Worm (Caenorhabditis elegans) whole organism, young adult: ENCODE data around the gene wrm-1.

Experiments used
- B0035.1 ChIP-seq: sonication (generic microtip); optimal IDR thresholded peaks from 2 replicates; lab custom pipeline; 2016; ENCODE audit warnings: missing genetic modification characterization, mild to moderate bottlenecking, missing compliant biosample characterization, missing genotype, missing genetic modification reagents
- C17E4.6 ChIP-seq: fragments of 200-800 bp; sonication (Bioruptor generic); IDR thresholded peaks from 2 replicates; pipeline ENCODE4 v1.3.6; 2022; ENCODE audit warnings: missing genetic modification reagents, missing genetic modification characterization, missing compliant biosample characterization
- F33H1.4 ChIP-seq: fragments of 200-800 bp; sonication (Bioruptor generic); IDR thresholded peaks from 2 replicates; pipeline ENCODE4 v1.3.6; 2022; ENCODE audit warnings: missing genetic modification reagents, missing genetic modification characterization, missing compliant biosample characterization
- F55B11.4 ChIP-seq: sonication (generic microtip); optimal IDR thresholded peaks from 2 replicates; lab custom pipeline; 2016; ENCODE audit warnings: missing compliant biosample characterization, missing genetic modification characterization, borderline replicate concordance; ENCODE audit not compliant: insufficient read depth
- F57C9.4 ChIP-seq: sonication (generic microtip); optimal IDR thresholded peaks from 2 replicates; lab custom pipeline; 2017; ENCODE audit warnings: mild to moderate bottlenecking, missing genetic modification characterization, missing compliant biosample characterization
- K11D2.4 ChIP-seq: fragments of 200-800 bp; sonication (Bioruptor generic); IDR thresholded peaks from 2 replicates; pipeline ENCODE4 v1.3.6; 2022; ENCODE audit warnings: missing genetic modification reagents, missing genetic modification characterization, missing compliant biosample characterization
- Y53G8AR.9 ChIP-seq: fragments of 200-800 bp; sonication (Bioruptor generic); conservative IDR thresholded peaks from 2 replicates; pipeline ENCODE4 v1.3.6; 2022; ENCODE audit warnings: missing genetic modification reagents, missing genetic modification characterization, missing compliant biosample characterization
- ama-1 ChIP-seq, 3 experiments: fragments of 150-350 bp in 1 of 3; sonication (generic microtip) in 2 of 3; optimal IDR thresholded peaks; 2 replicates each; lab custom pipeline; 2014 to 2018; ENCODE audit warnings: missing biosample characterization in 2 of 3, missing genetic modification characterization in 2 of 3, missing genetic modification reagents in 2 of 3
- attf-5 ChIP-seq: fragments of 200-800 bp; sonication (Bioruptor generic); optimal IDR thresholded peaks from 2 replicates; lab custom pipeline; 2018; ENCODE audit warnings: mild to moderate bottlenecking, missing genetic modification characterization, missing compliant biosample characterization
- attf-6 ChIP-seq: fragments of 200-800 bp; sonication (Bioruptor generic); IDR thresholded peaks from 2 replicates; pipeline ENCODE4 v1.3.6; 2022; ENCODE audit warnings: missing genetic modification reagents, missing genetic modification characterization, missing compliant biosample characterization
- cebp-1 ChIP-seq, 2 experiments: fragments of 200-800 bp in 1 of 2; sonication (Bioruptor generic) in 1 of 2; sonication (generic microtip) in 1 of 2; IDR thresholded peaks in 1 of 2; optimal IDR thresholded peaks in 1 of 2; 2 replicates each; pipeline versions ENCODE4 v1.3.6 to Lab custom; 2017 to 2022; ENCODE audit warnings: missing compliant biosample characterization in 2 of 2, missing genetic modification characterization in 2 of 2, mild to moderate bottlenecking in 1 of 2, missing genetic modification reagents in 1 of 2, moderate library complexity in 1 of 2
- chd-7 ChIP-seq: sonication (generic microtip); optimal IDR thresholded peaks from 2 replicates; lab custom pipeline; 2016; ENCODE audit warnings: mild to moderate bottlenecking, missing genetic modification characterization, moderate library complexity, missing compliant biosample characterization
- die-1 ChIP-seq: sonication (generic microtip); optimal IDR thresholded peaks from 2 replicates; lab custom pipeline; 2016; ENCODE audit warnings: missing genotype, mild to moderate bottlenecking, missing genetic modification characterization, missing compliant biosample characterization
- dox-1 ChIP-seq: fragments of 200-800 bp; sonication (Bioruptor generic); IDR thresholded peaks from 2 replicates; pipeline ENCODE4 v1.3.6; 2022; ENCODE audit warnings: missing genetic modification reagents, missing genetic modification characterization, missing compliant biosample characterization
- egrh-3 ChIP-seq: fragments of 200-800 bp; sonication (Bioruptor generic); IDR thresholded peaks from 2 replicates; pipeline ENCODE4 v1.3.6; 2022; ENCODE audit warnings: missing genetic modification reagents, missing genetic modification characterization, missing compliant biosample characterization
- gei-17 ChIP-seq: fragments of 200-800 bp; sonication (Bioruptor generic); optimal IDR thresholded peaks from 2 replicates; lab custom pipeline; 2018; ENCODE audit warnings: mild to moderate bottlenecking, missing genetic modification characterization, missing compliant biosample characterization
- hsf-1 ChIP-seq: fragments of 200-800 bp; sonication (Bioruptor generic); IDR thresholded peaks from 2 replicates; pipeline ENCODE4 v1.3.6; 2022; ENCODE audit warnings: missing genetic modification reagents, missing genetic modification characterization, missing compliant biosample characterization
- let-526 ChIP-seq: fragments of 200-800 bp; sonication (Bioruptor generic); IDR thresholded peaks from 2 replicates; pipeline ENCODE4 v1.3.6; 2022; ENCODE audit warnings: missing genetic modification reagents, missing genetic modification characterization, missing compliant biosample characterization
- lin-40 ChIP-seq: sonication (generic microtip); optimal IDR thresholded peaks from 2 replicates; lab custom pipeline; 2016; ENCODE audit warnings: missing genetic modification characterization, mild to moderate bottlenecking, missing compliant biosample characterization, missing genotype, missing genetic modification reagents
- mel-28 ChIP-seq: sonication (generic microtip); optimal IDR thresholded peaks from 2 replicates; lab custom pipeline; 2016; ENCODE audit warnings: borderline replicate concordance, mild to moderate bottlenecking, missing genetic modification characterization, missing compliant biosample characterization
- nfya-1 ChIP-seq: sonication (generic microtip); optimal IDR thresholded peaks from 2 replicates; lab custom pipeline; 2017; ENCODE audit warnings: antibody characterized with exemption, missing compliant biosample characterization, missing genetic modification characterization, borderline replicate concordance; ENCODE audit not compliant: insufficient read depth
- nhr-120 ChIP-seq: fragments of 200-800 bp; sonication (Bioruptor generic); IDR thresholded peaks from 2 replicates; pipeline ENCODE4 v1.3.6; 2022; ENCODE audit warnings: missing genetic modification characterization, missing compliant biosample characterization
- nhr-27 ChIP-seq: fragments of 200-800 bp; sonication (Bioruptor generic); optimal IDR thresholded peaks from 2 replicates; lab custom pipeline; 2018; ENCODE audit warnings: mild to moderate bottlenecking, missing genetic modification characterization, moderate library complexity, missing compliant biosample characterization
- nhr-80 ChIP-seq: sonication (generic microtip); optimal IDR thresholded peaks from 2 replicates; lab custom pipeline; 2016; ENCODE audit warnings: missing genetic modification characterization, missing compliant biosample characterization
- nhr-90 ChIP-seq: sonication (generic microtip); optimal IDR thresholded peaks from 2 replicates; lab custom pipeline; 2016; ENCODE audit warnings: missing genotype, mild to moderate bottlenecking, missing genetic modification characterization, missing compliant biosample characterization
- pha-4 ChIP-seq: fragments of 150-350 bp; sonication (generic microtip); optimal IDR thresholded peaks from 2 replicates; lab custom pipeline; 2014; ENCODE audit warnings: missing biosample characterization, missing genetic modification reagents, missing genetic modification characterization
- rcor-1 ChIP-seq: fragments of 200-800 bp; sonication (Bioruptor generic); IDR thresholded peaks from 2 replicates; pipeline ENCODE4 v1.3.6; 2022; ENCODE audit warnings: missing genetic modification reagents, missing genetic modification characterization, missing compliant biosample characterization
- repo-1 ChIP-seq: sonication (generic microtip); optimal IDR thresholded peaks from 2 replicates; lab custom pipeline; 2017; ENCODE audit warnings: mild to moderate bottlenecking, missing genetic modification characterization, missing compliant biosample characterization
- rpc-1 ChIP-seq, 2 experiments: fragments of 150-350 bp in 1 of 2; sonication (generic microtip) in 1 of 2; optimal IDR thresholded peaks; 2 replicates each; lab custom pipeline; 2014 to 2018; ENCODE audit warnings: missing biosample characterization in 1 of 2, missing genetic modification characterization in 1 of 2, missing genetic modification reagents in 1 of 2, missing genotype in 1 of 2
- sdz-38 ChIP-seq: sonication (generic microtip); optimal IDR thresholded peaks from 2 replicates; lab custom pipeline; 2016; ENCODE audit warnings: missing genotype, missing genetic modification characterization, missing compliant biosample characterization
- sea-2 ChIP-seq: fragments of 200-800 bp; sonication (Bioruptor generic); IDR thresholded peaks from 2 replicates; pipeline ENCODE4 v1.3.6; 2022; ENCODE audit warnings: missing genetic modification characterization, missing compliant biosample characterization
- snpc-1.3 ChIP-seq: sonication (generic microtip); optimal IDR thresholded peaks from 2 replicates; lab custom pipeline; 2017; ENCODE audit warnings: missing genetic modification characterization, mild to moderate bottlenecking, missing compliant biosample characterization, antibody characterized with exemption, moderate library complexity, missing genotype, missing genetic modification reagents; ENCODE audit not compliant: insufficient read depth
- tlf-1 ChIP-seq: fragments of 200-800 bp; sonication (Bioruptor generic); optimal IDR thresholded peaks from 2 replicates; lab custom pipeline; 2018; ENCODE audit warnings: mild to moderate bottlenecking, missing genetic modification characterization, missing compliant biosample characterization
- zfh-2 ChIP-seq: fragments of 200-800 bp; sonication (Bioruptor generic); conservative IDR thresholded peaks from 2 replicates; pipeline ENCODE4 v1.3.6; 2022; ENCODE audit warnings: missing genetic modification reagents, missing genetic modification characterization, missing compliant biosample characterization
- ztf-22 ChIP-seq: fragments of 200-800 bp; sonication (Bioruptor generic); optimal IDR thresholded peaks from 2 replicates; lab custom pipeline; 2018; ENCODE audit warnings: mild to moderate bottlenecking, missing genetic modification characterization, moderate library complexity, missing compliant biosample characterization
- ztf-25 ChIP-seq: fragments of 200-800 bp; sonication (Bioruptor generic); IDR thresholded peaks from 2 replicates; pipeline ENCODE4 v1.3.6; 2022; ENCODE audit warnings: missing genetic modification reagents, missing genetic modification characterization, missing compliant biosample characterization
- ztf-3 ChIP-seq: fragments of 200-800 bp; sonication (Bioruptor generic); optimal IDR thresholded peaks from 2 replicates; lab custom pipeline; 2018; ENCODE audit warnings: mild to moderate bottlenecking, missing genetic modification characterization, missing compliant biosample characterization
- ztf-6 ChIP-seq: fragments of 200-800 bp; sonication (Bioruptor generic); IDR thresholded peaks from 2 replicates; pipeline ENCODE4 v1.3.6; 2022; ENCODE audit warnings: missing genetic modification reagents, missing genetic modification characterization, missing compliant biosample characterization

Gene wrm-1

DNA sequence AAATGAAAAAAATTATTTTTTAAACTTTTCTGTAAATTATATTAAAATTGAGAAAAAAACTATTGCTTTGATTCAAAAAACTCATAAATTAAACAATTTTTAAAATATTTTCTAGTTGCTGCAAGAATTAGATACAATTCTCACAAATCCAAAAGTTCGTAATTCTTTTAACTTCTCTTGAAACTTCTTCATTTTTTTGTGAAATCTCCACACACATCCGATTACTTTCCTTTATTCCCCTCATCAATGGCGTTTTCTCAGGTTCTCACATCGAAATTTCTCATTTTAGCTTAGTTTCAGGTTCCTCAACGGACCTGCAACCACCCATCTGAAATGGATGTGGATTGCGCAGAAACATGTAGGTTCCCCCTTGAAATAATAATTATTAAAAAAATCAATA, at the start of gene wrm-1:
Gene wrm-1, plus strand, starts transcription at position 301 of the 400 bp plus-strand sequence.
- TF ChIP-seq die-1 (tag; lab: Kevin White, UChicago) (no peak), nhr-120 (GFP tag; lab: Robert Waterston, UW) (no peak), F57C9.4 (no peak)

DNA sequence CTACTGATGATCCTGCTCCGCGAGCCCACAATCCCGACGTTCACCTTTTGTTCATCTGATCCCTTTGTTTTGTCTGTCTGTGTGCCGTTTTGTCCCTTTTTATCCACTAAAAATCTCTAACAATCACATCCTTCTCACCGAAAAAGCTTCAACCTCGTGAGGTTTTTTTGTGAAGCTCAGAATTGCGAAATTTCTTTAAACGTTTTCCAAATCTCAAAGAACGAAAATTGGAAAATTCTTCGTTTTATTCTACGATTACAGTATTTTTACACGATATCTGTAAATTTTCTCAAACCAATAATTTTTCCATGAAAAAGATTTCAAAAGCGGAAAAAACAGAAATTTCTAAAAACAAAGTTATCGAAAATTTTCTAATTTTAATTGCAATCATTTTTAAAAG, 48.5 kb upstream of the wrm-1 start:
- TF ChIP-seq K11D2.4 (GFP tag; lab: Robert Waterston, UW) = no peak
- TF ChIP-seq F33H1.4 (GFP tag; lab: Robert Waterston, UW) = no peak
- TF ChIP-seq cebp-1 (GFP tag; IDR thresholded peaks at IDR 0.05; lab: Robert Waterston, UW) = no peak
- TF ChIP-seq cebp-1 (tag; optimal IDR thresholded peaks at IDR 0.05; lab: Kevin White, UChicago) = peak; percentile 50
- no peak for TF ChIP-seq ztf-3 (GFP tag; lab: Kevin White, UChicago)

DNA sequence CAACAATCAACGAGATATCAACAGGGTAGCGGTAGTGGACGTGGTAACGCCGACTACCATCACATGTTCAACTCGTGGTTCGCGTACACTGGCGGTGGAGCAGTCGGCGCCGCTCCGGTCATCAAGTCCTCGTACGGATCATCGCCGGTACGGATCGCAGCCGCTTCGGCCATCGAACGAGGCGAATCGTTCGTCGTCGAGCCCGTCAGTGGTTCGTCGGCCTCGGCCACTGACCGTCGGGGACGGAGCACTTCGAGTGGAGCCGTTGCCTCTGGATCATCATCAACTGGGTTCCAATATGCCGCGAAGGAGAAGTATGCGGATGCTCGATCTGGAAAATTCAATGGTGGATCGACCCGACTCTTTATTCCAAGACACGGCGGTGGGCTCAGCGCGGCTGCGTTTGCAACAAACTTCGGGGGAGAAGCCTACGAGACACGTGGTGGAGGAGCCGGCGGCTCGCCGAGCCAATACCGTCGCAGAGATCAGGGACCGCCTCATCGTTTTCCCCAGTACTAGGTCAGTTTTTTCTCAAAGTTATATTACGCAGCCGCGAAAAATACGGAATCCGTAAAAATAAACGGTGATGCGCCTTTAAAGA, 47.2 kb upstream of the wrm-1 start:
- TF ChIP-seq nhr-90 (no peak), repo-1 (tag; lab: Kevin White, UChicago) (peak; percentile 15), egrh-3 (GFP tag; lab: Robert Waterston, UW) (peak; percentile 80; the same call in 1 of the 2 replicates), zfh-2 (GFP tag; lab: Robert Waterston, UW) (peak; percentile 91), snpc-1.3 (tag; lab: Kevin White, UChicago) (no peak)

DNA sequence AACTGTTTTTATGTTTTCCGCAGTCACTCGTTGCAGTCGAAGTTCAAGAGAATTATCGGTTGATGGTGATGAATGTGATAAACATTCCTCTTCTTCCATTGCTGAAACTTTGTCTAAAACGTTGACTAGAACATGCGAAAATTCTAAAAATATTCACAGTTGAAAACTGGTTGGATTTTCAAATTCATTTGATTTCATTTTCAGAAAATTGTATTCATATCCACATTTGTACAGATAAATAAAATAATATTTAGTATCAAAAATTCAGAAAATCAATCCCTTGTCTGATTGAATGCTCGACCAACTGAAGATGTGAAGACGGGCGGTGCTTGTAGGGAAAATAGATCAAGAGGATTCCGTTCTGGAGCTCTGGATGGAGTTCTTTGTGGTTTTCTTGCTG, 44.9 kb upstream of the wrm-1 start, which contains the start of gene F54E7.9:
Gene F54E7.9, minus strand, starts transcription at position 101 of the 400 bp plus-strand sequence.
- no peak for TF ChIP-seq hsf-1 (GFP tag; lab: Robert Waterston, UW)

DNA sequence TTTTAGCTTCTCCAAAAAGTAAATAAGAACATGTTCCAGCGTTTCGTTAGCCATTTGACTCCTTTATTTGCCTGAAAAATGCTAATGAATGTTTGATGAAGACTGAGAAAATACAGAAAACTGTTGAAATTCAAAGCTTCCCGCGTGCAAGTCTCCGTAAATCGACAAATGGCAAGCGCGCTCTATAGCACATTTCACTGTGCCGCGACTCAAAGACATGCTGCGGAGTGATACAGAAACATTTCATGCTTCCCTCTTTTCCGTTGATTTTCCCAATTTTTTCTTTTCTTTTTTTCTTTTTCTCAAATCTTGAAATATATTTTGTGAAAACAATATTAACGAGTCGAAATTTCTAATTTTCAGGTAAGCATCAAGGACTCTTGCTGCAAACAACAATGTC, 43.7 kb upstream of the wrm-1 start, which contains the start of the genes ska-3 and rps-12:
Gene ska-3, minus strand, starts transcription at position 71 of the 400 bp plus-strand sequence.
Gene rps-12, plus strand, starts transcription at position 364 of the 400 bp plus-strand sequence.
- TF ChIP-seq ztf-25 (no peak), F33H1.4 (GFP tag; lab: Robert Waterston, UW) (peak; percentile 93), chd-7 (tag; lab: Kevin White, UChicago) (peak; percentile 82), sea-2 (GFP tag; lab: Robert Waterston, UW) (no peak), sdz-38 (tag; lab: Kevin White, UChicago) (no peak), F55B11.4 (tag; lab: Kevin White, UChicago) (no peak), snpc-1.3 (tag; lab: Kevin White, UChicago) (peak; percentile 88), mel-28 (tag; lab: Kevin White, UChicago) (no peak), rcor-1 (peak; percentile 96), ztf-6 (peak; percentile 86), attf-6 (GFP tag; lab: Robert Waterston, UW) (no peak), dox-1 (GFP tag; lab: Robert Waterston, UW) (peak; percentile 97), egrh-3 (GFP tag; lab: Robert Waterston, UW) (peak; percentile 42; the same call in 1 of the 2 replicates), tlf-1 (GFP tag; lab: Kevin White, UChicago) (peak; percentile 96), lin-40 (tag; lab: Kevin White, UChicago) (peak; percentile 97), rpc-1 (optimal IDR thresholded peaks at IDR 0.05; lab: Kevin White, UChicago) (peak; percentile 17), rpc-1 (tag; optimal IDR thresholded peaks at IDR 0.05; lab: Kevin White, UChicago) (peak; percentile 0), Y53G8AR.9 (peak; percentile 98), zfh-2 (GFP tag; lab: Robert Waterston, UW) (no peak), ama-1 (optimal IDR thresholded peaks at IDR 0.05; lab: Kevin White, UChicago) (peak; percentile 7), ama-1 (GFP tag; optimal IDR thresholded peaks at IDR 0.05; lab: Kevin White, UChicago) (no peak), B0035.1 (tag; lab: Kevin White, UChicago) (peak; percentile 43), ztf-3 (GFP tag; lab: Kevin White, UChicago) (peak; percentile 22), C17E4.6 (GFP tag; lab: Robert Waterston, UW) (peak; percentile 94), pha-4 (tag; lab: Kevin White, UChicago) (peak; percentile 99), ztf-22 (GFP tag; lab: Kevin White, UChicago) (peak; percentile 47), attf-5 (peak; percentile 99), let-526 (GFP tag; lab: Robert Waterston, UW) (peak; percentile 96), gei-17 (GFP tag; lab: Kevin White, UChicago) (peak; percentile 79), nhr-80 (tag; lab: Kevin White, UChicago) (peak; percentile 83), nfya-1 (tag; lab: Kevin White, UChicago) (no peak), nhr-27 (tag; lab: Kevin White, UChicago) (no peak)
